Worm (Caenorhabditis elegans) whole organism, midembryonic: ENCODE results near the gene tasp-1.

Experiments
- klf-2 ChIP-seq: fragments of 200-800 bp; sonication (Bioruptor generic); conservative IDR thresholded peaks from 2 replicates; pipeline ENCODE4 v1.3.6; 2022; ENCODE audit warnings: missing genetic modification reagents, missing genetic modification characterization, missing compliant biosample characterization
- tab-1 ChIP-seq: fragments of 200-800 bp; sonication (Bioruptor generic); IDR thresholded peaks from 2 replicates; pipeline ENCODE4 v1.3.6; 2022; ENCODE audit warnings: missing genetic modification characterization, missing compliant biosample characterization

DNA sequence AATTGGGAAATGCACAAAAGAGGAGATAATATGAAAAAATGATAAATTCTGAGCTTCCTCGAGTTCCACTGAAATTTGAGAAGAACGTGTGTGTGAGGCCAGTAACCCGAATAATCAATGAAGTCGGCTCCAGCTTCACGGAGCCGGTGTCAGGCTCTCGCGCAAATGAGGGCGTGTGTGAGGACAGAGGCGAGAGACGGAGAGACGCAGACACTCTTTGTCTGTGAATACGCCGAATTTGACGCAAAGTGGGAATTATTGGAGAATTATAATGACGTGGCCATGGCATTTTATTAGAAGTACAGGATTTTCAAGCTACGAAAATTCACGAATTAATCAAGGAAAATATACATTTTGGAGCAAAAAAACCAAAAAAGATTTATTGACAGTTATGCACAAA lies 19.2 kb upstream of the tasp-1 start:
- TF ChIP-seq klf-2 (GFP tag; lab: Robert Waterston, UW) (no peak), tab-1 (no peak)
